Worm (Caenorhabditis elegans) whole organism, midembryonic: ENCODE results near the gene gfat-1.

Experiments
- T22C8.4 ChIP-seq: fragments of 200-800 bp; sonication (Bioruptor generic); IDR thresholded peaks from 2 replicates; pipeline ENCODE4 v1.3.6; 2022; ENCODE audit warnings: missing genetic modification characterization, missing compliant biosample characterization
- cog-1 ChIP-seq: sonication (generic microtip); optimal IDR thresholded peaks from 2 replicates; lab custom pipeline; 2016; ENCODE audit warnings: missing genetic modification characterization, missing compliant biosample characterization
- flt-1 ChIP-seq: fragments of 200-800 bp; sonication (Bioruptor generic); IDR thresholded peaks from 2 replicates; pipeline ENCODE4 v1.3.6; 2022; ENCODE audit warnings: missing genetic modification characterization, missing compliant biosample characterization
- klf-2 ChIP-seq: fragments of 200-800 bp; sonication (Bioruptor generic); conservative IDR thresholded peaks from 2 replicates; pipeline ENCODE4 v1.3.6; 2022; ENCODE audit warnings: missing genetic modification reagents, missing genetic modification characterization, missing compliant biosample characterization
- med-1 ChIP-seq: sonication (generic microtip); optimal IDR thresholded peaks from 2 replicates; lab custom pipeline; 2017; ENCODE audit warnings: missing genetic modification characterization, mild to moderate bottlenecking, missing compliant biosample characterization, antibody characterized with exemption, missing genetic modification reagents; ENCODE audit not compliant: insufficient read depth
- ref-1 ChIP-seq: fragments of 200-800 bp; sonication (Bioruptor generic); conservative IDR thresholded peaks from 2 replicates; pipeline ENCODE4 v1.3.6; 2022; ENCODE audit warnings: missing genetic modification reagents, missing genetic modification characterization, missing compliant biosample characterization
- tab-1 ChIP-seq: fragments of 200-800 bp; sonication (Bioruptor generic); IDR thresholded peaks from 2 replicates; pipeline ENCODE4 v1.3.6; 2022; ENCODE audit warnings: missing genetic modification characterization, missing compliant biosample characterization
- ztf-23 ChIP-seq: fragments of 200-800 bp; sonication (Bioruptor generic); IDR thresholded peaks from 2 replicates; pipeline ENCODE4 v1.3.6; 2022; ENCODE audit warnings: missing genetic modification reagents, missing genetic modification characterization, missing compliant biosample characterization
- ztf-29 ChIP-seq: fragments of 200-800 bp; sonication (Bioruptor generic); IDR thresholded peaks from 2 replicates; pipeline ENCODE4 v1.3.6; 2022; ENCODE audit warnings: missing genetic modification reagents, missing genetic modification characterization, missing compliant biosample characterization

gfat-1 gene

ce11 chrII:11617715-11618114, 22.5 kb upstream of the gfat-1 start:
- no peak for TF ChIP-seq med-1 (GFP tag; lab: Kevin White, UChicago)
- TF ChIP-seq flt-1: peak; percentile 29; the same call in 1 of the 2 replicates

DNA sequence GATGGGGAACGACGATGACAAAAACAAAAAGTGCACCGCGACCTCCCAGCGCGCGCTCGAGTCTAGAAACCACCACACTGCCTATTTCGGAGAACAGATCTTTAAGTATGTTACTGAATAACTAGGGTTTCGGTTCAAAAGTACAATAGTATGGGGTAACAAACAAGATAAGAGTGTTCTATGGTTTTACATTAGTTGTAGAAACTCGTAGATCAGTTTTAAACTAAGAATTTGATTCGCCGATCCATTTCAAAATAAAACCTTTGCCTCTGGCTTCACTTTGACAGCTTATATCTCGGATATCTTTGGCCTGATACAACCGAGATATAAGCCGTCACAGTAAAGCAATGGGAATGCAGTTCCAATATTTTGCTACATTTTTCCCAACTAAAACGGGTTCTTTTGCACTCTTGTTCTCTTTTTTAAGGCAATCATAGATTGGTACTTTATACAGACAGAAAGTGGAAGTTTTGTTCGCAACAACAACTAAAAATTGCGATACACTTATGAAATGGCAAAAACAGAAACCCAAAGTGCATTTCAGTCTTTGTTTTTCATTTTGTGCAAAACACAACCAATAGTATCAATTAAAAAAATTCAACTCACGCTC, 21.2 kb upstream of the gfat-1 start:
- TF ChIP-seq ztf-23 (GFP tag; lab: Robert Waterston, UW): 0 out of 2 replicates have a peak, but pooled peaks have one; percentile 21
- no peak for TF ChIP-seq cog-1 (tag; lab: Kevin White, UChicago)

DNA sequence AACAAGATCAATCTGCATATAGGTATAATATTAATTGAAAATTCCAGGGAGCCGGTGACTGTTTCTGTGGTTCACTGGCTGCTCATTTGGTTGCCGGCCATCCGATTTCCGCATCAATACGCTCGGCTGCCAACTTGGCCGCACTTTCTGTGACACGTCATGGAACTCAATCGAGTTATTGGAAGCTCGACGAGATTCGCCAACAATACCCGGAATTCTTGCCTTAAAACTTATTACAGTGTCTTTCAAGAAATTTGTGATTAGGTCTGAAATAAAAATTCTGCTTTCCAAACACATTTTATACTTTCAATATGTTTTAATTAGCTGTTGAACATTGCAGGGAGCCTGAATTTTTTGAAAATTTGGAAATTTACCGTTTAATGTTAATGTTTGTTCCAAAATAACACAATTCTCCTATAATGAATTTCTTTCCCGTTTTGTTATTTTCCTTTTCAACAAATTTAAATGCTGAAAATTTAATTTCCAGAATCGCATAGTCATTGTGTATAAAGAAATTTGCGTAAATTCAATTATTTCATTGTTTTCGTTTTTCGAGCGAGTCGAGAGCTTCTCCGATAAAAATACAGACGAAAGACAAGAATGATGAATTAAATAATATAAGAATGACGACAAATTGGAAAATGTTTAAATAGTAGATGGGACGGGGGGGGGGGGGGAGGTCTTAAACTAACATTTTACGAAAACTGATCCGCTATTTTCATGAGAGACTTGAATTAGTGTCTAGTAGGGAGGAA, 19.1 kb upstream of the gfat-1 start:
- no peak for TF ChIP-seq ztf-29

- TF ChIP-seq T22C8.4 (no peak), ztf-23 (GFP tag; lab: Robert Waterston, UW) (no peak), tab-1 (GFP tag; lab: Robert Waterston, UW) (no peak), ref-1 (GFP tag; lab: Robert Waterston, UW) (no peak), med-1 (GFP tag; lab: Kevin White, UChicago) (no peak), cog-1 (tag; lab: Kevin White, UChicago) (no peak), flt-1 (no peak), klf-2 (GFP tag; lab: Robert Waterston, UW) (no peak), ztf-29 (no peak)
Measured at ce11 chrII:11612034-11612723, 17.0 kb upstream of the gfat-1 start, which contains the start of gene F07A11.5. F07A11.5 (plus strand) TSS chrII:11612300.

DNA sequence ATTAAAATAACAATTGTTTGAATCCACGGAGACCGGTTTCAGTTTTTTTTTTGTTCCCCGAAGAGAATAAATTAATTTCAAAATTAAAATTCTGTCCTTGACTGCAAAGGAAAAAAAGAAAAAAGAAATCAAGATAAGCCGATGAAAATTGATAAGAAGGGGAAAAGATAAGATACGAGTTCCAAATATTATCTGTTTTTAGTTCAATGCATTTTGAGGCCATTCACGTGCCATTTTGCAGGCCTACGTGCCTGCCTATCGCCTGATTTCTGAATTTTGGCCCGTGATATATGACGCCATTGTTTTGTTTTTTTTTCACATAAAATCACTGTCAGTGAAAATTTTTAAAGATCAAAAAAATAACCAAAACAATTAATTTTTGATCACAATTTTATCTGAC, 16.2 kb upstream of the gfat-1 start:
- TF ChIP-seq tab-1 (GFP tag; lab: Robert Waterston, UW): no peak
- TF ChIP-seq cog-1 (tag; lab: Kevin White, UChicago): no peak
- no peak for TF ChIP-seq ref-1 (GFP tag; lab: Robert Waterston, UW)
- no peak for TF ChIP-seq klf-2 (GFP tag; lab: Robert Waterston, UW)
- TF ChIP-seq med-1 (GFP tag; lab: Kevin White, UChicago): no peak
- no peak for TF ChIP-seq ztf-23 (GFP tag; lab: Robert Waterston, UW)
- TF ChIP-seq T22C8.4: no peak
- no peak for TF ChIP-seq flt-1
- TF ChIP-seq ztf-29: no peak

DNA sequence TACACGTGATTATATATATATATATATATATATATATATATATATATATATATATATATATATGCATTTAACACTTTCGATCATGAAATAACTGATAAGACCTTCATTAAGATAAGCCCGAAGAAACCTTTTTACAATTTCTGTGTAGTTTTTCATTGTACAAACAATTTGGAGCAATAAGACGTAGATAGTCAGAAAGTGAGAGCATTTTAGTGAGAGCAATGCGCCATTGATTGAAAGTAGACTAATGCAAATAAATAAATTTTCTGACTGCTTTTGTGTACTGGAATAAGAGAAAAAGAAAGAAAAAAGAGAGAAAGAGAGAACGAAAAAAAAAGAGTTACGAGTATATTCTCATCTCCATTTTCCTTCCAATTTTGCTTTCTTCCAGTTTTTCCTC, 9.4 kb upstream of the gfat-1 start:
- TF ChIP-seq ref-1 (GFP tag; lab: Robert Waterston, UW) (no peak), flt-1 (no peak), T22C8.4 (no peak), tab-1 (GFP tag; lab: Robert Waterston, UW) (no peak), ztf-23 (GFP tag; lab: Robert Waterston, UW) (no peak), med-1 (GFP tag; lab: Kevin White, UChicago) (no peak), klf-2 (GFP tag; lab: Robert Waterston, UW) (no peak), ztf-29 (no peak), cog-1 (tag; lab: Kevin White, UChicago) (no peak)

ce11 chrII:11602387-11602960, 7.3 kb upstream of the gfat-1 start:
- TF ChIP-seq med-1 (GFP tag; lab: Kevin White, UChicago) (no peak), ref-1 (GFP tag; lab: Robert Waterston, UW) (no peak), ztf-29 (no peak), T22C8.4 (no peak), flt-1 (no peak)

DNA sequence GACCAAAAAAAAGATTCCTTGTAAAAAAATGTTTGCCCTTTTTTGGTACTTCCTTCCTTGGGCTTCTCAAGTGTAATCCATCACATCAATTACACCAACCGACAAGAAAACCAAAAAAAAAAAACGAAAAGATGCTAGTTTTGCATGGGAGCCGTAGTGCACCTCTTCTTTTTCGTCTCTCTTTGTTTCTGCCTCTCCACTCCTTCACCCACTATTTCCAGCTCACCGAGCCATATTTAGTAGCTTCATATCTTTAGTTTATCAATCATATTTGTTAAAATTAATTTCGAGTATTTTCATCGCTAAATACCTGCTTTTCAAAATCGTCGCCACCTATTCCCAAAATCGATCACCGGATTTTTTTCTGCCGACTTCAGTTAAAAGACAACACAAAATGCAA, 5.5 kb upstream of the gfat-1 start, which contains the start of gene F07A11.4:
TSS of gene F07A11.4 (plus strand) at position 301 of the 400 bp plus-strand sequence.
- no peak for TF ChIP-seq ref-1 (GFP tag; lab: Robert Waterston, UW)
- no peak for TF ChIP-seq med-1 (GFP tag; lab: Kevin White, UChicago)
- no peak for TF ChIP-seq cog-1 (tag; lab: Kevin White, UChicago)
- no peak for TF ChIP-seq flt-1
- TF ChIP-seq klf-2 (GFP tag; lab: Robert Waterston, UW): no peak
- no peak for TF ChIP-seq ztf-29
- TF ChIP-seq ztf-23 (GFP tag; lab: Robert Waterston, UW): no peak
- no peak for TF ChIP-seq T22C8.4
- no peak for TF ChIP-seq tab-1 (GFP tag; lab: Robert Waterston, UW)

DNA sequence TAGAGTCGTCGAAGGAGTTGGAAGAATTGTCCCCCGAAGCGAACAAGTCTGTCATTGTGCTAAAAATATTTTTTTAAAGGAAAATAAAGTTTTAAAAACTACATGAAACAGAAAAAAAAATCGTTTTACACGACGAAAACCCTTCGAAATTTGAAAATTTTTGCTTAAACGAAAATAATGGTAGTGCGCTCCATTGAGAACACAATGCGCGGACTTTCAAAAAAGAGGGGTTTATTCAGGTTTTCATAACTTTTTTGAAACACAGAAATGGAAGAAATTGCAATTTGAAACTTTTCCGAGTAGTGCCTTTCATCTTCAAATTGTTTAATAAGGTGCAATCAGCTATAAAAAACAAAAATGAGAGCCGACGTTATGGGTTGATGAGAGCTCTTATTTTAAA, 4.5 kb upstream of the gfat-1 start, which contains the start of gene npp-5:
TSS of gene npp-5 (minus strand) at position 59 of the 400 bp plus-strand sequence.
- no peak for TF ChIP-seq flt-1
- no peak for TF ChIP-seq T22C8.4
- no peak for TF ChIP-seq med-1 (GFP tag; lab: Kevin White, UChicago)
- no peak for TF ChIP-seq ref-1 (GFP tag; lab: Robert Waterston, UW)
- no peak for TF ChIP-seq klf-2 (GFP tag; lab: Robert Waterston, UW)
- TF ChIP-seq ztf-29: no peak
- no peak for TF ChIP-seq tab-1 (GFP tag; lab: Robert Waterston, UW)
- TF ChIP-seq cog-1 (tag; lab: Kevin White, UChicago): no peak
- TF ChIP-seq ztf-23 (GFP tag; lab: Robert Waterston, UW): no peak
